Fruit fly (Drosophila melanogaster): ENCODE measurements around the gene CG33109.

DNA sequence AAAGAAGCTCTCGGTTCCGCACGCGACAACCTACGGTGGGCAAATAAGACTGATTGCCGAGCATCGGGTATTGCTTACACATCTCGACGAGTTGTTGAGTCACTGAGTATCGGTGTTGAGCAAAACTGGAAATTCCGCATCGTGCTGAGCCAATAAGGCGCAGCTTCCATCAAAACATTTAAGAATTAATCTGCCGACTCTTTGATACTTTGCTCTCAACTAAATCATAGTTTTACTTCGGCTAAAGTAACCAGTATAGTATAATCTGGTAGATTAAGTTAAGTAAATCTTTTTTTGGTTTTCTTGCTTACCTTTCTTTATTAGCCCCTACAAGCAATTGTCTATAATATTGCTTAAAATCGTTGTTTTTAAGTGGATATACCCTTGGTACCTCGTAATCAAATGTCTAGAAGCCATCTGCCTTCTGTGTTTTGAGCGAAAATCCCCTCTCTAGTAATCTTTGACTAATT lies 2.8 kb upstream of the CG33109 start, which contains the start of gene Sp212:
- TF ChIP-seq CG8478 (optimal IDR thresholded peaks at IDR 0.05) (no peak), CTCF (optimal IDR thresholded peaks at IDR 0.05) (no peak)
